Fruit fly (Drosophila melanogaster) whole organism, embryonic: ENCODE results near the gene CG15155.
A peak's percentile ranks its signal among the peaks of the same experiment; 100 is the strongest.

Source experiments
- Aef1 ChIP-seq: fragments of 200-800 bp; sonication (Bioruptor generic); IDR thresholded peaks from 3 replicates; pipeline ENCODE4 v1.3.6; 2022; ENCODE audit warnings: missing biosample characterization, missing genetic modification characterization
- Asciz ChIP-seq: fragments of 200-800 bp; sonication (Bioruptor generic); optimal IDR thresholded peaks from 2 replicates; lab custom pipeline; 2017; ENCODE audit warnings: missing biosample characterization, mild to moderate bottlenecking, missing genetic modification characterization, missing genetic modification reagents
- Atf-2 ChIP-seq: fragments of 200-800 bp; sonication (Bioruptor generic); optimal IDR thresholded peaks from 2 replicates; lab custom pipeline; 2016; ENCODE audit warnings: missing biosample characterization, missing genetic modification characterization
- B-H1 ChIP-seq: fragments of 200-800 bp; sonication (Bioruptor generic); IDR thresholded peaks from 3 replicates; pipeline ENCODE4 v1.3.6; 2022; ENCODE audit warnings: missing biosample characterization, missing genetic modification characterization
- CG10147 ChIP-seq: fragments of 200-800 bp; sonication (Bioruptor generic); optimal IDR thresholded peaks from 2 replicates; lab custom pipeline; 2019; ENCODE audit warnings: missing biosample characterization, mild to moderate bottlenecking, missing genetic modification characterization, moderate library complexity
- CG10209 ChIP-seq: fragments of 200-800 bp; sonication (Bioruptor generic); optimal IDR thresholded peaks from 3 replicates; lab custom pipeline; 2017; ENCODE audit warnings: missing biosample characterization, mild to moderate bottlenecking, missing genetic modification characterization, missing genetic modification reagents
- CG10543 ChIP-seq: fragments of 200-800 bp; sonication (Bioruptor generic); optimal IDR thresholded peaks from 3 replicates; lab custom pipeline; 2017; ENCODE audit warnings: missing biosample characterization, mild to moderate bottlenecking, missing genetic modification characterization, moderate library complexity
- CG11456 ChIP-seq: fragments of 200-800 bp; sonication (Bioruptor generic); IDR thresholded peaks from 3 replicates; pipeline ENCODE4 v1.3.6; 2022; ENCODE audit warnings: missing biosample characterization, missing genetic modification characterization
- CG11504 ChIP-seq: fragments of 200-800 bp; sonication (Bioruptor generic); optimal IDR thresholded peaks from 3 replicates; lab custom pipeline; 2019; ENCODE audit warnings: missing biosample characterization, mild to moderate bottlenecking, missing genetic modification characterization, moderate library complexity
- CG11560 ChIP-seq: fragments of 200-800 bp; sonication (Bioruptor generic); IDR thresholded peaks from 3 replicates; pipeline ENCODE4 v1.3.6; 2022; ENCODE audit warnings: missing biosample characterization, missing genetic modification characterization
- CG12769 ChIP-seq: fragments of 200-800 bp; sonication (Bioruptor generic); optimal IDR thresholded peaks from 2 replicates; lab custom pipeline; 2019; ENCODE audit warnings: missing biosample characterization, mild to moderate bottlenecking, missing genetic modification characterization, moderate library complexity
- CG13296 ChIP-seq: fragments of 200-800 bp; sonication (Bioruptor generic); optimal IDR thresholded peaks from 3 replicates; lab custom pipeline; 2018; ENCODE audit warnings: missing biosample characterization, mild to moderate bottlenecking, missing genetic modification characterization
- CG14014 ChIP-seq: fragments of 200-800 bp; sonication (Bioruptor generic); IDR thresholded peaks from 2 replicates; pipeline ENCODE4 v1.3.6; 2022; ENCODE audit warnings: missing biosample characterization, missing genetic modification characterization
- CG17912 ChIP-seq: fragments of 200-800 bp; sonication (Bioruptor generic); optimal IDR thresholded peaks from 2 replicates; lab custom pipeline; 2018; ENCODE audit warnings: missing biosample characterization, mild to moderate bottlenecking, missing genetic modification characterization
- CG18011 ChIP-seq: fragments of 200-800 bp; sonication (Bioruptor generic); optimal IDR thresholded peaks from 2 replicates; lab custom pipeline; 2017; ENCODE audit warnings: missing biosample characterization, missing genetic modification characterization, mild to moderate bottlenecking, moderate library complexity, missing genotype
- CG2202 ChIP-seq: fragments of 200-800 bp; sonication (Bioruptor generic); optimal IDR thresholded peaks from 2 replicates; lab custom pipeline; 2018; ENCODE audit warnings: missing biosample characterization, mild to moderate bottlenecking, missing genetic modification characterization
- CG30403 ChIP-seq: fragments of 200-800 bp; sonication (Bioruptor generic); optimal IDR thresholded peaks from 3 replicates; lab custom pipeline; 2016; ENCODE audit warnings: missing biosample characterization, missing genetic modification characterization
- CG32772 ChIP-seq: fragments of 200-800 bp; sonication (Bioruptor generic); IDR thresholded peaks from 2 replicates; pipeline ENCODE4 v1.3.6; 2022; ENCODE audit warnings: missing biosample characterization, missing genetic modification characterization
- CG3281 ChIP-seq: fragments of 200-800 bp; sonication (Bioruptor generic); optimal IDR thresholded peaks from 3 replicates; lab custom pipeline; 2017; ENCODE audit warnings: missing biosample characterization, mild to moderate bottlenecking, missing genetic modification characterization
- CG6272 ChIP-seq: fragments of 200-800 bp; sonication (Bioruptor generic); IDR thresholded peaks from 2 replicates; pipeline ENCODE4 v1.3.6; 2022; ENCODE audit warnings: missing biosample characterization, missing genetic modification characterization
- CG7271 ChIP-seq: fragments of 200-800 bp; sonication (Bioruptor generic); optimal IDR thresholded peaks from 2 replicates; lab custom pipeline; 2018; ENCODE audit warnings: missing biosample characterization, mild to moderate bottlenecking, missing genetic modification characterization, moderate library complexity
- CG7556 ChIP-seq: fragments of 200-800 bp; sonication (Bioruptor generic); optimal IDR thresholded peaks from 2 replicates; lab custom pipeline; 2017; ENCODE audit warnings: missing biosample characterization, mild to moderate bottlenecking, missing genetic modification characterization
- CG7928 ChIP-seq: fragments of 200-800 bp; sonication (Bioruptor generic); optimal IDR thresholded peaks from 2 replicates; lab custom pipeline; 2017; ENCODE audit warnings: missing biosample characterization, mild to moderate bottlenecking, missing genetic modification characterization
- CG8388 ChIP-seq: fragments of 200-800 bp; sonication (Bioruptor generic); optimal IDR thresholded peaks from 2 replicates; lab custom pipeline; 2019; ENCODE audit warnings: missing biosample characterization, mild to moderate bottlenecking, missing genetic modification characterization, moderate library complexity
- CG9437 ChIP-seq: fragments of 200-800 bp; sonication (Bioruptor generic); optimal IDR thresholded peaks from 2 replicates; lab custom pipeline; 2018; ENCODE audit warnings: missing biosample characterization, mild to moderate bottlenecking, missing genetic modification characterization
- Deaf1 ChIP-seq: fragments of 200-800 bp; optimal IDR thresholded peaks from 3 replicates; lab custom pipeline; 2019; ENCODE audit warnings: missing biosample characterization, mild to moderate bottlenecking, missing genetic modification characterization, moderate library complexity
- Dll ChIP-seq: fragments of 200-800 bp; sonication (Bioruptor generic); IDR thresholded peaks from 4 replicates; pipeline ENCODE4 v1.3.6; 2022; ENCODE audit warnings: missing biosample characterization, missing genetic modification characterization; ENCODE audit not compliant: partially characterized antibody
- E2f1 ChIP-seq: fragments of 200-800 bp; sonication (Bioruptor generic); IDR thresholded peaks from 2 replicates; pipeline ENCODE4 v1.3.6; 2022; ENCODE audit warnings: missing biosample characterization, missing genetic modification characterization
- E2f2 ChIP-seq: fragments of 200-800 bp; sonication (Bioruptor generic); IDR thresholded peaks from 2 replicates; pipeline ENCODE4 v1.3.6; 2022; ENCODE audit warnings: missing biosample characterization, missing genetic modification characterization
- Ets97D ChIP-seq: fragments of 200-800 bp; sonication (Bioruptor generic); optimal IDR thresholded peaks from 3 replicates; lab custom pipeline; 2016; ENCODE audit warnings: missing biosample characterization, missing genetic modification characterization
- H2.0 ChIP-seq: fragments of 200-800 bp; sonication (Bioruptor generic); IDR thresholded peaks from 2 replicates; pipeline ENCODE4 v1.3.6; 2022; ENCODE audit warnings: missing biosample characterization, missing genetic modification characterization
- HLH4C ChIP-seq: fragments of 200-800 bp; sonication (Bioruptor generic); IDR thresholded peaks from 3 replicates; pipeline ENCODE4 v1.3.6; 2022; ENCODE audit warnings: missing biosample characterization, missing genetic modification characterization; ENCODE audit not compliant: partially characterized antibody
- Hr51 ChIP-seq, 2 experiments: fragments of 200-800 bp; sonication (Bioruptor generic); optimal IDR thresholded peaks; 2 replicates in 1 of 2; 3 replicates in 1 of 2; lab custom pipeline; 2016 to 2018; ENCODE audit warnings: missing biosample characterization in 2 of 2, missing genetic modification characterization in 2 of 2, mild to moderate bottlenecking in 1 of 2, moderate library complexity in 1 of 2
- NC2α ChIP-seq: fragments of 200-800 bp; sonication (Bioruptor generic); optimal IDR thresholded peaks from 2 replicates; lab custom pipeline; 2016; ENCODE audit warnings: missing biosample characterization, missing genetic modification characterization
- Rx ChIP-seq: fragments of 200-800 bp; sonication (Bioruptor generic); IDR thresholded peaks from 2 replicates; pipeline ENCODE4 v1.3.6; 2022; ENCODE audit warnings: missing biosample characterization, missing genetic modification characterization
- Stat92E ChIP-seq, 3 experiments: fragments of >200 bp in 2 of 3; fragments of 200-800 bp in 1 of 3; sonication (Bioruptor generic) in 1 of 3; optimal IDR thresholded peaks; 2 replicates each; lab custom pipeline; 2017 to 2019; ENCODE audit warnings: missing biosample characterization in 3 of 3, missing genetic modification characterization in 3 of 3, mild to moderate bottlenecking in 1 of 3, moderate library complexity in 1 of 3
- bbx ChIP-seq: fragments of 200-800 bp; sonication (Bioruptor generic); IDR thresholded peaks from 2 replicates; pipeline ENCODE4 v1.3.6; 2022; ENCODE audit warnings: missing biosample characterization, missing genetic modification characterization; ENCODE audit not compliant: partially characterized antibody
- cas ChIP-seq: fragments of 200-800 bp; sonication (Bioruptor generic); IDR thresholded peaks from 2 replicates; pipeline ENCODE4 v1.3.6; 2022; ENCODE audit warnings: missing biosample characterization, missing genetic modification characterization
- ci ChIP-seq: fragments of 200-800 bp; sonication (Bioruptor generic); IDR thresholded peaks from 3 replicates; pipeline ENCODE4 v1.3.6; 2022; ENCODE audit warnings: missing biosample characterization, missing genetic modification characterization
- dpn ChIP-seq, 2 experiments: fragments of 200-800 bp; sonication (Bioruptor generic); optimal IDR thresholded peaks; 3 replicates each; lab custom pipeline; 2016; ENCODE audit warnings: missing biosample characterization in 2 of 2, missing genetic modification characterization in 2 of 2
- ems ChIP-seq: fragments of 200-800 bp; sonication (Bioruptor generic); optimal IDR thresholded peaks from 3 replicates; lab custom pipeline; 2016; ENCODE audit warnings: missing biosample characterization, missing genetic modification characterization
- gem ChIP-seq: fragments of 200-800 bp; sonication (Bioruptor generic); optimal IDR thresholded peaks from 2 replicates; lab custom pipeline; 2019; ENCODE audit warnings: missing biosample characterization, mild to moderate bottlenecking, missing genetic modification characterization, moderate library complexity
- peb ChIP-seq: fragments of 200-800 bp; sonication (Bioruptor generic); IDR thresholded peaks from 2 replicates; pipeline ENCODE4 v1.3.6; 2022; ENCODE audit warnings: missing biosample characterization, missing genetic modification characterization
- pum ChIP-seq: fragments of 200-800 bp; sonication (Bioruptor generic); optimal IDR thresholded peaks from 2 replicates; lab custom pipeline; 2016; ENCODE audit warnings: missing biosample characterization, missing genetic modification characterization
- row ChIP-seq: fragments of 200-800 bp; sonication (Bioruptor generic); IDR thresholded peaks from 3 replicates; pipeline ENCODE4 v1.3.6; 2022; ENCODE audit warnings: missing biosample characterization, missing genetic modification characterization
- slbo ChIP-seq: fragments of 200-800 bp; sonication (Bioruptor generic); IDR thresholded peaks from 2 replicates; pipeline ENCODE4 v1.3.6; 2022; ENCODE audit warnings: missing biosample characterization, missing genetic modification characterization
- slou ChIP-seq: fragments of 200-800 bp; sonication (Bioruptor generic); optimal IDR thresholded peaks from 3 replicates; lab custom pipeline; 2016; ENCODE audit warnings: missing biosample characterization, missing genetic modification characterization
- slp2 ChIP-seq: fragments of 200-800 bp; sonication (Bioruptor generic); optimal IDR thresholded peaks from 2 replicates; lab custom pipeline; 2016; ENCODE audit warnings: missing biosample characterization, missing genetic modification characterization
- sr ChIP-seq: fragments of 200-800 bp; sonication (Bioruptor generic); IDR thresholded peaks from 3 replicates; pipeline ENCODE4 v1.3.6; 2022; ENCODE audit warnings: missing biosample characterization, missing genetic modification characterization
- unc-4 ChIP-seq: fragments of 200-800 bp; sonication (Bioruptor generic); IDR thresholded peaks from 2 replicates; pipeline ENCODE4 v1.3.6; 2022; ENCODE audit warnings: missing biosample characterization, missing genetic modification characterization; ENCODE audit not compliant: partially characterized antibody
- wdn ChIP-seq: fragments of 200-800 bp; sonication (Bioruptor generic); IDR thresholded peaks from 2 replicates; pipeline ENCODE4 v1.3.6; 2022; ENCODE audit warnings: missing biosample characterization, missing genetic modification characterization

CG15155 gene

DNA sequence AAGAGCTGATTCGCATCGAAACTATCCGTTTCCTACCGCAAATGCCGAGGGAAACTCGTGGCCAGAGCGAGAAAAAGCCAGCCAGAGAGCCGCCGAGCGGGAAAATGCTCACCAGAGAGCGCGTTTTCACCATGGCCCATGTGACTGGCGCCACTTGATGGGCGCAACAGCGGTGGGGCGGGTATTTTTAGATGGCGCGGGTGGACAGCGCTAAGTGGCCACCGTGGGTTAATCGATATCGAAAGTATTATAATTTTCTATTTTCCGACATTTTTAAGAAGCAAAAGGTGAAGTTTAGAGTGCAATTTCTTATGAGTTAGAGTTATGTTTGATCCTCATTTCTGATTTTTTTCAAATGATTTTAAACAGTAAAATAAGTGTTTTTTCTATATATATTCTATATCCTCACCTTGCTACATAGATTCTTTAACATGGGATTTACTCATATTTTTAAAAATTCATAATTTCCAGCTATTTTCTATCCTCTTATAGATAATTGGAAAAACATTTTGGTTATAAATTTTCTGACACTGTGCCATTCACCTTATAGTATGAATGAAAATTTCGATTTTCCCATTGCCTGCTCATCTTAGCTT is 30.1 kb downstream of the CG15155 start, which contains the start of gene Ptp36E (continued):
- TF ChIP-seq Stat92E (GFP tag; optimal IDR thresholded peaks at IDR 0.05; lab: Kevin White, UChicago) (no peak), B-H1 (GFP tag; lab: Robert Waterston, UW) (peak; percentile 74), sr (GFP tag; lab: Robert Waterston, UW) (peak; percentile 50; the same call in 1 of the 3 replicates), CG8388 (peak; percentile 49), slp2 (GFP tag; lab: Kevin White, UChicago) (no peak), ci (GFP tag; lab: Robert Waterston, UW) (peak; percentile 35; the same call in 1 of the 3 replicates), CG3281 (GFP tag; lab: Kevin White, UChicago) (peak; percentile 90), CG9437 (peak; percentile 74), CG6272 (peak; percentile 54), cas (GFP tag; lab: Robert Waterston, UW) (no peak), Asciz (GFP tag; lab: Kevin White, UChicago) (peak; percentile 75), E2f2 (peak; percentile 49; the same call in 1 of the 2 replicates), CG7271 (no peak), CG18011 (GFP tag; lab: Kevin White, UChicago) (peak; percentile 51), H2.0 (peak; percentile 50; the same call in 1 of the 2 replicates), unc-4 (no peak), HLH4C (no peak), wdn (GFP tag; lab: Robert Waterston, UW) (0 out of 2 replicates have a peak, but pooled peaks have one; percentile 24), Ets97D (GFP tag; lab: Kevin White, UChicago) (no peak), bbx (no peak), CG14014 (GFP tag; lab: Robert Waterston, UW) (peak; percentile 81), CG11456 (GFP tag; lab: Robert Waterston, UW) (peak; percentile 64; the same call in 2 of the 3 replicates), Deaf1 (tag; lab: Kevin White, UChicago) (peak; percentile 38), Aef1 (GFP tag; lab: Robert Waterston, UW) (peak; percentile 77), CG10209 (peak; percentile 86), pum (GFP tag; lab: Kevin White, UChicago) (peak; percentile 44), E2f1 (peak; percentile 80), CG10543 (GFP tag; lab: Kevin White, UChicago) (peak; percentile 73), NC2α (GFP tag; lab: Kevin White, UChicago) (no peak), slbo (GFP tag; lab: Robert Waterston, UW) (peak; percentile 80), ems (GFP tag; lab: Kevin White, UChicago) (no peak), Rx (GFP tag; lab: Robert Waterston, UW) (peak; percentile 55; the same call in 1 of the 2 replicates), CG7928 (peak; percentile 40), Atf-2 (GFP tag; lab: Kevin White, UChicago) (peak; percentile 12), Dll (no peak)
- TF ChIP-seq, all 482 proteins: peak for 284

DNA sequence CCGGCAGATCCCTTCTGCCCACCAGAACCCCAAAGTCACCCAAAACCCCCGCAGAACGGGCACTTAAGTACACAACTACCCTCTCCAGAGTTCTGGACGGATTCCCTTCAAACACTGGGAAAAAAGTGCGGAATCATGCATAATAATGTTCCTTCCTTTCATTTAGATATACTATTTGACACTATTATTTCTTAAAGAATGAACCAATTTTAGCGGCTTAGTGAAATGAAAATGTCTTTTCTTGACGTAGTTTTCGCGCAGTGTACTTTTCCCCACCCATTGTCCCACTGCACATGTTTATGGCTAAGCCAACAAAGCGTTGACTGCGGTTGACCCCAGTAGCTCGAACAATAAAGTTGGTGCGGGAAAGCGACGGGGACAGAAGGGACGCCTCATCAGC is 32.0 kb downstream of the CG15155 start:
- peak; percentile 54 for TF ChIP-seq gem (tag; lab: Kevin White, UChicago)
- TF ChIP-seq CG11560 (tag; lab: Robert Waterston, UW) = no peak
- no peak for TF ChIP-seq CG13296
- TF ChIP-seq slou (GFP tag; lab: Kevin White, UChicago) = no peak
- TF ChIP-seq CG32772 (GFP tag; lab: Robert Waterston, UW) = 0 out of 2 replicates have a peak, but pooled peaks have one; percentile 9
- TF ChIP-seq CG10147 (GFP tag; lab: Kevin White, UChicago) = no peak
- no peak for TF ChIP-seq peb (GFP tag; lab: Robert Waterston, UW)
- no peak for TF ChIP-seq CG17912 (GFP tag; lab: Kevin White, UChicago)
- peak; percentile 50; the same call in 2 of the 3 replicates for TF ChIP-seq row (GFP tag; lab: Robert Waterston, UW)
- peak; percentile 53 for TF ChIP-seq CG11504 (tag; lab: Kevin White, UChicago)
- peak; percentile 0 for TF ChIP-seq CG7556 (GFP tag; lab: Kevin White, UChicago)
- TF ChIP-seq CG2202 (tag; lab: Kevin White, UChicago) = no peak
- peak; percentile 1 for TF ChIP-seq CG10209
- peak; percentile 14 for TF ChIP-seq CG30403 (GFP tag; lab: Kevin White, UChicago)
- peak; percentile 53 for TF ChIP-seq CG12769 (tag; lab: Kevin White, UChicago)
- TF ChIP-seq Hr51 (GFP tag; optimal IDR thresholded peaks at IDR 0.05; lab: Kevin White, UChicago) = peak in 1 of 2 experiments; percentile 27
- peak in 1 of 2 experiments; percentile 0 for TF ChIP-seq dpn (GFP tag; optimal IDR thresholded peaks at IDR 0.05; lab: Kevin White, UChicago)
